Worm (Caenorhabditis elegans): ENCODE data around the gene Y38H6C.13.
"Not testable (repeated sequence)": the region's sequence is repeated elsewhere in the genome, so short reads cannot be mapped to it uniquely, and the experiment has no call there.

Gene Y38H6C.13

ce11 chrV:20566454-20566853, 38.9 kb downstream of the Y38H6C.13 start, which contains the start of gene F26F2.3:
Gene F26F2.3 (minus strand): TSS chrV:20566554.
- TF ChIP-seq M03D4.4 (tag; optimal IDR thresholded peaks at IDR 0.05) (no peak), bed-3 (GFP tag; optimal IDR thresholded peaks at IDR 0.05) (no peak), lin-32 (GFP tag; optimal IDR thresholded peaks at IDR 0.05) (no peak), ceh-83 (GFP tag; optimal IDR thresholded peaks at IDR 0.05) (no peak), mls-2 (tag; optimal IDR thresholded peaks at IDR 0.05) (no peak), elt-3 (tag; optimal IDR thresholded peaks at IDR 0.05) (no peak), pha-4 (tag; optimal IDR thresholded peaks at IDR 0.05) (no peak)

- not testable (repeated sequence) for TF ChIP-seq sem-2 (GFP tag; optimal IDR thresholded peaks at IDR 0.05); hlh-1 (tag; optimal IDR thresholded peaks at IDR 0.05); ceh-83 (GFP tag; optimal IDR thresholded peaks at IDR 0.05)
These were observed 41.4 kb downstream of the Y38H6C.13 start, which contains the start of gene F26F2.4 for ce11 chrV:20568995-20569394. Gene F26F2.4 (plus strand): TSS chrV:20569295.

- no peak for TF ChIP-seq ceh-43 (GFP tag; optimal IDR thresholded peaks at IDR 0.05)
These were observed 45.8 kb downstream of the Y38H6C.13 start, which contains the start of gene F26F2.5 for ce11 chrV:20573392-20573791. Gene F26F2.5 (plus strand): TSS chrV:20573692.

- TF ChIP-seq nhr-28 (tag; optimal IDR thresholded peaks at IDR 0.05) (no peak), lsy-2 (tag; optimal IDR thresholded peaks at IDR 0.05) (no peak), snpc-4 (tag; optimal IDR thresholded peaks at IDR 0.05) (no peak), ham-2 (GFP tag; optimal IDR thresholded peaks at IDR 0.05) (no peak), mep-1 (tag; optimal IDR thresholded peaks at IDR 0.05) (no peak), nhr-2 (tag; optimal IDR thresholded peaks at IDR 0.05) (no peak), bed-3 (GFP tag; optimal IDR thresholded peaks at IDR 0.05) (no peak), nhr-12 (tag; optimal IDR thresholded peaks at IDR 0.05) (no peak), elt-1 (tag; optimal IDR thresholded peaks at IDR 0.05; ENCODE audit: borderline replicate concordance, insufficient read depth) (no peak), cnd-1 (tag; optimal IDR thresholded peaks at IDR 0.05) (no peak), nhr-76 (tag; optimal IDR thresholded peaks at IDR 0.05) (no peak), pha-4 (tag; optimal IDR thresholded peaks at IDR 0.05) (no peak), mls-2 (tag; optimal IDR thresholded peaks at IDR 0.05) (no peak), ceh-39 (tag; optimal IDR thresholded peaks at IDR 0.05) (no peak)
These were observed 46.7 kb downstream of the Y38H6C.13 start, which contains the start of gene clec-263 for ce11 chrV:20574314-20574713. Gene clec-263 (plus strand): TSS chrV:20574614.

ce11 chrV:20574872-20575271, 47.3 kb downstream of the Y38H6C.13 start:
- no peak for TF ChIP-seq nhr-2 (tag; optimal IDR thresholded peaks at IDR 0.05)
- TF ChIP-seq nhr-28 (tag; optimal IDR thresholded peaks at IDR 0.05), result no peak
- no peak for TF ChIP-seq snpc-4 (tag; optimal IDR thresholded peaks at IDR 0.05)
- TF ChIP-seq nhr-12 (tag; optimal IDR thresholded peaks at IDR 0.05), result no peak
